Fruit fly (Drosophila melanogaster): ENCODE results near the gene CG7079.

- TF ChIP-seq CG3919 (GFP tag; optimal IDR thresholded peaks at IDR 0.05) (peak; percentile 3), Blimp-1 (GFP tag; optimal IDR thresholded peaks at IDR 0.05) (no peak), net (GFP tag; optimal IDR thresholded peaks at IDR 0.05) (no peak), pdm3 (GFP tag; optimal IDR thresholded peaks at IDR 0.05) (no peak), CG16779 (tag; optimal IDR thresholded peaks at IDR 0.05) (no peak)
These were observed 33.0 kb downstream of the CG7079 start, which contains the start of gene CG5697 for dm6 chr3R:21015636-21016035.
